Worm (Caenorhabditis elegans) whole organism, young adult: ENCODE results near the gene kel-1.

Experiments used
- B0019.2 ChIP-seq: fragments of 200-800 bp; sonication (Bioruptor generic); conservative IDR thresholded peaks from 2 replicates; pipeline ENCODE4 v1.3.6; 2022; ENCODE audit warnings: missing genetic modification reagents, missing genetic modification characterization, missing compliant biosample characterization
- C17E4.6 ChIP-seq: fragments of 200-800 bp; sonication (Bioruptor generic); IDR thresholded peaks from 2 replicates; pipeline ENCODE4 v1.3.6; 2022; ENCODE audit warnings: missing genetic modification reagents, missing genetic modification characterization, missing compliant biosample characterization
- F33H1.4 ChIP-seq: fragments of 200-800 bp; sonication (Bioruptor generic); IDR thresholded peaks from 2 replicates; pipeline ENCODE4 v1.3.6; 2022; ENCODE audit warnings: missing genetic modification reagents, missing genetic modification characterization, missing compliant biosample characterization
- F49E8.2 ChIP-seq: sonication (generic microtip); optimal IDR thresholded peaks from 3 replicates; lab custom pipeline; 2017; ENCODE audit warnings: missing genetic modification characterization, mild to moderate bottlenecking, missing compliant biosample characterization, antibody characterized with exemption, moderate library complexity; ENCODE audit not compliant: insufficient read depth
- T07F8.4 ChIP-seq: sonication (generic microtip); optimal IDR thresholded peaks from 2 replicates; lab custom pipeline; 2016; ENCODE audit warnings: mild to moderate bottlenecking, missing genetic modification characterization, moderate library complexity, missing compliant biosample characterization
- Y67H2A.10 ChIP-seq: fragments of 200-800 bp; sonication (Bioruptor generic); conservative IDR thresholded peaks from 2 replicates; pipeline ENCODE4 v1.3.6; 2022; ENCODE audit warnings: missing genetic modification reagents, missing genetic modification characterization, missing compliant biosample characterization
- ama-1 ChIP-seq, 3 experiments: fragments of 150-350 bp in 1 of 3; sonication (generic microtip) in 2 of 3; optimal IDR thresholded peaks; 2 replicates each; lab custom pipeline; 2014 to 2018; ENCODE audit warnings: missing biosample characterization in 2 of 3, missing genetic modification characterization in 2 of 3, missing genetic modification reagents in 2 of 3
- athp-1 ChIP-seq: sonication (generic microtip); optimal IDR thresholded peaks from 2 replicates; lab custom pipeline; 2017; ENCODE audit warnings: mild to moderate bottlenecking, missing genetic modification characterization, missing compliant biosample characterization
- attf-3 ChIP-seq: fragments of 200-800 bp; sonication (Bioruptor generic); conservative IDR thresholded peaks from 2 replicates; pipeline ENCODE4 v1.3.6; 2022; ENCODE audit warnings: missing genetic modification reagents, missing genetic modification characterization, missing compliant biosample characterization
- bed-1 ChIP-seq: fragments of 200-800 bp; sonication (Bioruptor generic); IDR thresholded peaks from 2 replicates; pipeline ENCODE4 v1.3.6; 2022; ENCODE audit warnings: missing genetic modification reagents, missing genetic modification characterization, missing compliant biosample characterization
- cebp-1 ChIP-seq, 2 experiments: fragments of 200-800 bp in 1 of 2; sonication (Bioruptor generic) in 1 of 2; sonication (generic microtip) in 1 of 2; IDR thresholded peaks in 1 of 2; optimal IDR thresholded peaks in 1 of 2; 2 replicates each; pipeline versions ENCODE4 v1.3.6 to Lab custom; 2017 to 2022; ENCODE audit warnings: missing compliant biosample characterization in 2 of 2, missing genetic modification characterization in 2 of 2, mild to moderate bottlenecking in 1 of 2, missing genetic modification reagents in 1 of 2, moderate library complexity in 1 of 2
- cebp-2 ChIP-seq: fragments of 200-800 bp; sonication (Bioruptor generic); IDR thresholded peaks from 2 replicates; pipeline ENCODE4 v1.3.6; 2022; ENCODE audit warnings: missing genetic modification characterization, missing compliant biosample characterization
- ceh-58 ChIP-seq: fragments of 200-800 bp; sonication (Bioruptor generic); IDR thresholded peaks from 2 replicates; pipeline ENCODE4 v1.3.6; 2022; ENCODE audit warnings: missing genetic modification characterization, missing compliant biosample characterization
- chd-7 ChIP-seq: sonication (generic microtip); optimal IDR thresholded peaks from 2 replicates; lab custom pipeline; 2016; ENCODE audit warnings: mild to moderate bottlenecking, missing genetic modification characterization, moderate library complexity, missing compliant biosample characterization
- dpff-1 ChIP-seq: sonication (generic microtip); optimal IDR thresholded peaks from 2 replicates; lab custom pipeline; 2017; ENCODE audit warnings: mild to moderate bottlenecking, missing genetic modification characterization, missing compliant biosample characterization
- efl-1 ChIP-seq: fragments of 150-350 bp; optimal IDR thresholded peaks from 2 replicates; lab custom pipeline; 2014; ENCODE audit warnings: missing biosample characterization, missing genetic modification reagents, missing genetic modification characterization
- egl-44 ChIP-seq: fragments of 200-800 bp; sonication (Bioruptor generic); IDR thresholded peaks from 2 replicates; pipeline ENCODE4 v1.3.6; 2022; ENCODE audit warnings: missing genetic modification reagents, missing genetic modification characterization, missing compliant biosample characterization
- egrh-3 ChIP-seq: fragments of 200-800 bp; sonication (Bioruptor generic); IDR thresholded peaks from 2 replicates; pipeline ENCODE4 v1.3.6; 2022; ENCODE audit warnings: missing genetic modification reagents, missing genetic modification characterization, missing compliant biosample characterization
- hlh-26 ChIP-seq: fragments of 200-800 bp; sonication (Bioruptor generic); conservative IDR thresholded peaks from 2 replicates; pipeline ENCODE4 v1.3.6; 2022; ENCODE audit warnings: missing genetic modification reagents, missing genetic modification characterization, missing compliant biosample characterization
- lag-1 ChIP-seq: fragments of 200-800 bp; sonication (Bioruptor generic); IDR thresholded peaks from 2 replicates; pipeline ENCODE4 v1.3.6; 2022; ENCODE audit warnings: missing genetic modification reagents, missing genetic modification characterization, missing compliant biosample characterization
- lin-35 ChIP-seq, 3 experiments: fragments of 150-350 bp in 2 of 3; sonication (generic microtip) in 1 of 3; optimal IDR thresholded peaks; 2 replicates each; lab custom pipeline; 2014 to 2018; ENCODE audit warnings: missing biosample characterization in 3 of 3, missing genetic modification characterization in 3 of 3, missing genetic modification reagents in 3 of 3
- lin-40 ChIP-seq: sonication (generic microtip); optimal IDR thresholded peaks from 2 replicates; lab custom pipeline; 2016; ENCODE audit warnings: missing genetic modification characterization, mild to moderate bottlenecking, missing compliant biosample characterization, missing genotype, missing genetic modification reagents
- lsl-1 ChIP-seq: fragments of 200-800 bp; sonication (Bioruptor generic); optimal IDR thresholded peaks from 2 replicates; lab custom pipeline; 2018; ENCODE audit warnings: mild to moderate bottlenecking, missing genetic modification characterization, moderate library complexity, missing compliant biosample characterization
- madf-6 ChIP-seq: fragments of 200-800 bp; sonication (Bioruptor generic); IDR thresholded peaks from 2 replicates; pipeline ENCODE4 v1.3.6; 2022; ENCODE audit warnings: missing genetic modification reagents, missing genetic modification characterization, missing compliant biosample characterization
- nfyb-1 ChIP-seq: fragments of 200-800 bp; sonication (Bioruptor generic); IDR thresholded peaks from 2 replicates; pipeline ENCODE4 v1.3.6; 2022; ENCODE audit warnings: missing genetic modification reagents, missing genetic modification characterization, missing compliant biosample characterization
- nhr-80 ChIP-seq: sonication (generic microtip); optimal IDR thresholded peaks from 2 replicates; lab custom pipeline; 2016; ENCODE audit warnings: missing genetic modification characterization, missing compliant biosample characterization
- snpc-1.1 ChIP-seq: sonication (generic microtip); optimal IDR thresholded peaks from 2 replicates; lab custom pipeline; 2017; ENCODE audit warnings: missing genetic modification characterization, mild to moderate bottlenecking, missing compliant biosample characterization, antibody characterized with exemption, moderate library complexity, missing genotype, missing genetic modification reagents; ENCODE audit not compliant: insufficient read depth
- snpc-1.3 ChIP-seq: sonication (generic microtip); optimal IDR thresholded peaks from 2 replicates; lab custom pipeline; 2017; ENCODE audit warnings: missing genetic modification characterization, mild to moderate bottlenecking, missing compliant biosample characterization, antibody characterized with exemption, moderate library complexity, missing genotype, missing genetic modification reagents; ENCODE audit not compliant: insufficient read depth
- somi-1 ChIP-seq: fragments of 200-800 bp; sonication (Bioruptor generic); optimal IDR thresholded peaks from 2 replicates; lab custom pipeline; 2018; ENCODE audit warnings: mild to moderate bottlenecking, missing genetic modification characterization, missing compliant biosample characterization
- xnd-1 ChIP-seq: sonication (generic microtip); optimal IDR thresholded peaks from 2 replicates; lab custom pipeline; 2016; ENCODE audit warnings: missing genotype, missing genetic modification reagents, missing genetic modification characterization, missing compliant biosample characterization
- zfh-2 ChIP-seq: fragments of 200-800 bp; sonication (Bioruptor generic); conservative IDR thresholded peaks from 2 replicates; pipeline ENCODE4 v1.3.6; 2022; ENCODE audit warnings: missing genetic modification reagents, missing genetic modification characterization, missing compliant biosample characterization
- zim-3 ChIP-seq: sonication (generic microtip); optimal IDR thresholded peaks from 2 replicates; lab custom pipeline; 2017; ENCODE audit warnings: mild to moderate bottlenecking, missing genetic modification characterization, moderate library complexity, missing compliant biosample characterization
- ztf-18 ChIP-seq: sonication (generic microtip); optimal IDR thresholded peaks from 2 replicates; lab custom pipeline; 2016; ENCODE audit warnings: missing genotype, mild to moderate bottlenecking, missing genetic modification characterization, missing compliant biosample characterization
- ztf-22 ChIP-seq: fragments of 200-800 bp; sonication (Bioruptor generic); optimal IDR thresholded peaks from 2 replicates; lab custom pipeline; 2018; ENCODE audit warnings: mild to moderate bottlenecking, missing genetic modification characterization, moderate library complexity, missing compliant biosample characterization
- ztf-28 ChIP-seq: fragments of 200-800 bp; sonication (Bioruptor generic); IDR thresholded peaks from 2 replicates; pipeline ENCODE4 v1.3.6; 2022; ENCODE audit warnings: missing genetic modification reagents, missing genetic modification characterization, missing compliant biosample characterization

Gene kel-1

ce11 chrII:11675877-11676473 is 12.8 kb upstream of the kel-1 start, which contains the start of the genes trr-1 and C47D12.2 (continued):
- TF ChIP-seq egrh-3 (GFP tag; lab: Robert Waterston, UW) (no peak), attf-3 (peak; percentile 56; the same call in 1 of the 2 replicates), ztf-18 (tag; lab: Kevin White, UChicago) (peak; percentile 95), snpc-1.1 (tag; lab: Kevin White, UChicago) (no peak), zim-3 (tag; lab: Kevin White, UChicago) (no peak), lag-1 (GFP tag; lab: Robert Waterston, UW) (no peak), efl-1 (GFP tag; lab: Kevin White, UChicago) (peak; percentile 43), ceh-58 (no peak), bed-1 (GFP tag; lab: Robert Waterston, UW) (no peak), hlh-26 (GFP tag; lab: Robert Waterston, UW) (no peak), ztf-28 (no peak), F33H1.4 (GFP tag; lab: Robert Waterston, UW) (peak; percentile 50), ztf-22 (no peak), snpc-1.3 (tag; lab: Kevin White, UChicago) (no peak), lin-35 (GFP tag; optimal IDR thresholded peaks at IDR 0.05; lab: Kevin White, UChicago) (no peak), ama-1 (optimal IDR thresholded peaks at IDR 0.05; lab: Kevin White, UChicago) (no peak), ama-1 (GFP tag; optimal IDR thresholded peaks at IDR 0.05; lab: Kevin White, UChicago) (no peak)

DNA sequence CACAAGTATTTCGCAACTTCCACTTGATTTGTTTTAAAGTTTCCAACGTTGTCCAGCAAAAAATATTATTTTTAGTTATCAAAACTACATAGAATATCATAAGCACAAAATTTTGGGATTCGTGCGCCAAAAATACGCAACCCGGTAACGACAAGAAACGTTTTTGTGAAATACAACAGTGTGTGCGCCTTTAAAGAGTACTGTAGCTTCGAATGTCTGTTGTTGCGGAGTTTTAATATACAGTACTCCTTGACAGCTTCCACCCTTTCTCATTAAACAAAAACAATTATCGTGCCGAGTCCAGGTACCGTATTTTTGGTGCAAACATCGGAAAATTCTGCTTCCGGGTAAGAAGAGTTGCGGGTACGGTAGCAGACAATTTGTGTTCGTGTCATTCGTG is 8.5 kb upstream of the kel-1 start:
- peak; percentile 91 for TF ChIP-seq lsl-1
- no peak for TF ChIP-seq cebp-1 (GFP tag; IDR thresholded peaks at IDR 0.05; lab: Robert Waterston, UW)
- peak; percentile 69 for TF ChIP-seq cebp-1 (tag; optimal IDR thresholded peaks at IDR 0.05; lab: Kevin White, UChicago)
- peak; percentile 63; the same call in 1 of the 2 replicates for TF ChIP-seq B0019.2 (GFP tag; lab: Robert Waterston, UW)
- peak; percentile 42; the same call in 1 of the 2 replicates for TF ChIP-seq madf-6
- peak; percentile 12 for TF ChIP-seq xnd-1 (tag; lab: Kevin White, UChicago)
- no peak for TF ChIP-seq Y67H2A.10 (GFP tag; lab: Robert Waterston, UW)

- TF ChIP-seq nhr-80 (no peak), nfyb-1 (no peak), dpff-1 (tag; lab: Kevin White, UChicago) (no peak), cebp-2 (GFP tag; lab: Robert Waterston, UW) (no peak), snpc-1.1 (tag; lab: Kevin White, UChicago) (no peak), zfh-2 (GFP tag; lab: Robert Waterston, UW) (no peak), somi-1 (GFP tag; lab: Kevin White, UChicago) (no peak), chd-7 (tag; lab: Kevin White, UChicago) (no peak), T07F8.4 (no peak), F49E8.2 (tag; lab: Kevin White, UChicago) (no peak), lin-40 (tag; lab: Kevin White, UChicago) (no peak), C17E4.6 (GFP tag; lab: Robert Waterston, UW) (no peak), athp-1 (tag; lab: Kevin White, UChicago) (no peak), egl-44 (GFP tag; lab: Robert Waterston, UW) (no peak)
These were observed 7.5 kb upstream of the kel-1 start, which contains the start of the genes sfxn-1.4 and C47D12.4 for ce11 chrII:11681136-11681824. Gene sfxn-1.4 (minus strand): TSS chrII:11681236. Gene C47D12.4 (plus strand): TSS chrII:11681774.
